Fruit fly (Drosophila melanogaster) whole organism, pupa: ENCODE measurements around the gene fry.

Experiments
- CG10348 ChIP-seq: fragments of 200-800 bp; sonication (Bioruptor generic); IDR thresholded peaks from 2 replicates; pipeline ENCODE4 v1.3.6; 2022; ENCODE audit warnings: missing biosample characterization, missing genetic modification characterization
- CG17806 ChIP-seq: fragments of 200-800 bp; sonication (Bioruptor generic); optimal IDR thresholded peaks from 2 replicates; lab custom pipeline; 2018; ENCODE audit warnings: missing biosample characterization, mild to moderate bottlenecking, missing genetic modification characterization, moderate library complexity
- CG32121 ChIP-seq: fragments of 200-800 bp; sonication (Bioruptor generic); IDR thresholded peaks from 2 replicates; pipeline ENCODE4 v1.3.6; 2022; ENCODE audit warnings: missing biosample characterization, missing genetic modification characterization
- CG8159 ChIP-seq: fragments of 200-800 bp; sonication (Bioruptor generic); optimal IDR thresholded peaks from 3 replicates; lab custom pipeline; 2018; ENCODE audit warnings: missing biosample characterization, mild to moderate bottlenecking, missing genetic modification characterization, moderate library complexity
- CG8301 ChIP-seq: fragments of 200-800 bp; sonication (Bioruptor generic); optimal IDR thresholded peaks from 2 replicates; lab custom pipeline; 2018; ENCODE audit warnings: missing biosample characterization, mild to moderate bottlenecking, missing genetic modification characterization
- Pif1B ChIP-seq: fragments of 200-800 bp; sonication (Bioruptor generic); optimal IDR thresholded peaks from 3 replicates; lab custom pipeline; 2016; ENCODE audit warnings: missing biosample characterization, missing genetic modification characterization
- gl ChIP-seq: fragments of 200-800 bp; sonication (Bioruptor generic); optimal IDR thresholded peaks from 2 replicates; lab custom pipeline; 2018; ENCODE audit warnings: missing biosample characterization, mild to moderate bottlenecking, missing genetic modification characterization

- TF ChIP-seq gl (tag; lab: Kevin White, UChicago) (no peak), CG8301 (tag; lab: Kevin White, UChicago) (no peak), CG17806 (no peak), CG8159 (no peak), CG32121 (no peak), CG10348 (no peak), Pif1B (no peak)
These were observed 63.3 kb downstream of the fry start for dm6 chr3L:9615443-9616141.
